Fruit fly (Drosophila melanogaster) whole organism, pupa: ENCODE results near the gene Uch-L5.

Experiments
- CG10348 ChIP-seq: fragments of 200-800 bp; sonication (Bioruptor generic); IDR thresholded peaks from 2 replicates; pipeline ENCODE4 v1.3.6; 2022; ENCODE audit warnings: missing biosample characterization, missing genetic modification characterization
- CG12605 ChIP-seq: fragments of 200-800 bp; sonication (Bioruptor generic); IDR thresholded peaks from 2 replicates; pipeline ENCODE4 v1.3.6; 2022; ENCODE audit warnings: missing biosample characterization, missing genetic modification characterization
- CG13204 ChIP-seq: fragments of 200-800 bp; sonication (Bioruptor generic); optimal IDR thresholded peaks from 2 replicates; lab custom pipeline; 2018; ENCODE audit warnings: missing biosample characterization, mild to moderate bottlenecking, missing genetic modification characterization, moderate library complexity
- CG14655 ChIP-seq: fragments of 200-800 bp; sonication (Bioruptor generic); optimal IDR thresholded peaks from 3 replicates; lab custom pipeline; 2017; ENCODE audit warnings: mild to moderate bottlenecking, missing biosample characterization, missing genetic modification reagents, missing genetic modification characterization
- CG15710 ChIP-seq: fragments of 200-800 bp; sonication (Bioruptor generic); optimal IDR thresholded peaks from 2 replicates; lab custom pipeline; 2018; ENCODE audit warnings: missing biosample characterization, mild to moderate bottlenecking, missing genetic modification characterization, moderate library complexity
- CG17806 ChIP-seq: fragments of 200-800 bp; sonication (Bioruptor generic); optimal IDR thresholded peaks from 2 replicates; lab custom pipeline; 2018; ENCODE audit warnings: missing biosample characterization, mild to moderate bottlenecking, missing genetic modification characterization, moderate library complexity
- CG32121 ChIP-seq: fragments of 200-800 bp; sonication (Bioruptor generic); IDR thresholded peaks from 2 replicates; pipeline ENCODE4 v1.3.6; 2022; ENCODE audit warnings: missing biosample characterization, missing genetic modification characterization
- CG34367 ChIP-seq: fragments of 200-800 bp; sonication (Bioruptor generic); optimal IDR thresholded peaks from 2 replicates; lab custom pipeline; 2018; ENCODE audit warnings: missing biosample characterization, mild to moderate bottlenecking, missing genetic modification characterization
- CG4496 ChIP-seq: fragments of 200-800 bp; sonication (Bioruptor generic); IDR thresholded peaks from 3 replicates; pipeline ENCODE4 v1.3.6; 2022; ENCODE audit warnings: missing biosample characterization, missing genetic modification characterization
- CG8159 ChIP-seq: fragments of 200-800 bp; sonication (Bioruptor generic); optimal IDR thresholded peaks from 3 replicates; lab custom pipeline; 2018; ENCODE audit warnings: missing biosample characterization, mild to moderate bottlenecking, missing genetic modification characterization, moderate library complexity
- CG8301 ChIP-seq: fragments of 200-800 bp; sonication (Bioruptor generic); optimal IDR thresholded peaks from 2 replicates; lab custom pipeline; 2018; ENCODE audit warnings: missing biosample characterization, mild to moderate bottlenecking, missing genetic modification characterization
- CG9948 ChIP-seq: fragments of 200-800 bp; sonication (Bioruptor generic); optimal IDR thresholded peaks from 2 replicates; lab custom pipeline; 2018; ENCODE audit warnings: missing biosample characterization, mild to moderate bottlenecking, missing genetic modification characterization, moderate library complexity
- D1 ChIP-seq: fragments of 200-800 bp; sonication (Bioruptor generic); optimal IDR thresholded peaks from 2 replicates; lab custom pipeline; 2018; ENCODE audit warnings: missing biosample characterization, mild to moderate bottlenecking, missing genetic modification characterization, moderate library complexity
- EcR ChIP-seq: fragments of 200-800 bp; sonication (Bioruptor generic); optimal IDR thresholded peaks from 3 replicates; lab custom pipeline; 2019; ENCODE audit warnings: missing biosample characterization, missing genetic modification characterization, mild to moderate bottlenecking, moderate library complexity, missing genetic modification reagents
- Ets98B ChIP-seq: fragments of 200-800 bp; sonication (Bioruptor generic); IDR thresholded peaks from 2 replicates; pipeline ENCODE4 v1.3.6; 2022; ENCODE audit warnings: missing biosample characterization, missing genetic modification characterization
- Pif1A ChIP-seq: fragments of 200-800 bp; sonication (Bioruptor generic); optimal IDR thresholded peaks from 3 replicates; lab custom pipeline; 2016; ENCODE audit warnings: missing biosample characterization, missing genetic modification characterization
- Pif1B ChIP-seq: fragments of 200-800 bp; sonication (Bioruptor generic); optimal IDR thresholded peaks from 3 replicates; lab custom pipeline; 2016; ENCODE audit warnings: missing biosample characterization, missing genetic modification characterization
- Snoo ChIP-seq: fragments of 200-800 bp; sonication (Bioruptor generic); optimal IDR thresholded peaks from 3 replicates; lab custom pipeline; 2017; ENCODE audit warnings: missing biosample characterization, mild to moderate bottlenecking, missing genetic modification characterization, inconsistent platforms
- fd96Ca ChIP-seq: fragments of 200-800 bp; sonication (Bioruptor generic); IDR thresholded peaks from 3 replicates; pipeline ENCODE4 v1.3.6; 2022; ENCODE audit warnings: missing biosample characterization, missing genetic modification characterization
- gl ChIP-seq: fragments of 200-800 bp; sonication (Bioruptor generic); optimal IDR thresholded peaks from 2 replicates; lab custom pipeline; 2018; ENCODE audit warnings: missing biosample characterization, mild to moderate bottlenecking, missing genetic modification characterization
- rn ChIP-seq: fragments of 200-800 bp; sonication (Bioruptor generic); IDR thresholded peaks from 2 replicates; pipeline ENCODE4 v1.3.6; 2022; ENCODE audit warnings: missing biosample characterization, missing genetic modification characterization

Gene Uch-L5

dm6 chr3L:9432810-9433587, 43.8 kb downstream of the Uch-L5 start:
- TF ChIP-seq EcR (GFP tag; lab: Kevin White, UChicago), result no peak
- 0 out of 2 replicates have a peak, but pooled peaks have one; percentile 37 for TF ChIP-seq CG32121 (GFP tag; lab: Robert Waterston, UW)
- no peak for TF ChIP-seq D1
- no peak for TF ChIP-seq CG14655
- no peak for TF ChIP-seq CG12605
- no peak for TF ChIP-seq rn (GFP tag; lab: Robert Waterston, UW)
- peak; percentile 11 for TF ChIP-seq CG13204 (GFP tag; lab: Kevin White, UChicago)
- no peak for TF ChIP-seq Ets98B
- no peak for TF ChIP-seq CG15710
- TF ChIP-seq Pif1A (GFP tag; lab: Kevin White, UChicago), result no peak
- no peak for TF ChIP-seq CG17806 (tag; lab: Kevin White, UChicago)

- no peak; the same call in 2 of the 3 replicates for TF ChIP-seq fd96Ca
- no peak for TF ChIP-seq EcR (GFP tag; lab: Kevin White, UChicago)
Measured at dm6 chr3L:9431848-9432623, 44.7 kb downstream of the Uch-L5 start.

- TF ChIP-seq gl (tag; lab: Kevin White, UChicago) (no peak), CG12605 (peak; percentile 42; the same call in 1 of the 2 replicates), CG14655 (no peak), CG32121 (GFP tag; lab: Robert Waterston, UW) (no peak)
Measured at dm6 chr3L:9430608-9430952, 46.2 kb downstream of the Uch-L5 start.

- peak; percentile 41 for TF ChIP-seq EcR (GFP tag; lab: Kevin White, UChicago)
- peak; percentile 0 for TF ChIP-seq CG8301 (tag; lab: Kevin White, UChicago)
- no peak for TF ChIP-seq CG14655
- TF ChIP-seq CG32121 (GFP tag; lab: Robert Waterston, UW), result no peak
- TF ChIP-seq CG15710, result no peak
- peak; percentile 58 for TF ChIP-seq Snoo (tag; lab: Kevin White, UChicago)
- no peak for TF ChIP-seq CG9948 (tag; lab: Kevin White, UChicago)
- peak; percentile 10 for TF ChIP-seq gl (tag; lab: Kevin White, UChicago)
- TF ChIP-seq CG8159 (tag; lab: Kevin White, UChicago), result no peak
- peak; percentile 6 for TF ChIP-seq CG13204 (GFP tag; lab: Kevin White, UChicago)
- peak; percentile 64 for TF ChIP-seq CG4496 (GFP tag; lab: Robert Waterston, UW)
- 0 out of 2 replicates have a peak, but pooled peaks have one; percentile 32 for TF ChIP-seq CG12605
- no peak for TF ChIP-seq Ets98B
- no peak for TF ChIP-seq D1
- TF ChIP-seq CG10348 (GFP tag; lab: Robert Waterston, UW), result no peak
- peak; percentile 24 for TF ChIP-seq Pif1A (GFP tag; lab: Kevin White, UChicago)
- peak; percentile 27 for TF ChIP-seq CG34367 (tag; lab: Kevin White, UChicago)
- no peak for TF ChIP-seq rn (GFP tag; lab: Robert Waterston, UW)
- TF ChIP-seq CG17806 (tag; lab: Kevin White, UChicago), result peak; percentile 9
- TF ChIP-seq fd96Ca, result no peak
- peak; percentile 26 for TF ChIP-seq Pif1B
Measured at dm6 chr3L:9429665-9430607, 46.8 kb downstream of the Uch-L5 start, which contains the start of the genes RpS17 and MTF-1. RpS17 (minus strand) TSS chr3L:9429821. MTF-1 (plus strand) TSS chr3L:9430312.

dm6 chr3L:9426656-9427294, 50.0 kb downstream of the Uch-L5 start, which contains the start of the genes Atat and Shc:
Atat (minus strand) TSS chr3L:9426758.
Shc (plus strand) TSS chr3L:9427010.
- TF ChIP-seq CG8159 (tag; lab: Kevin White, UChicago), result peak; percentile 98
- peak; percentile 98 for TF ChIP-seq CG14655
- TF ChIP-seq CG10348 (GFP tag; lab: Robert Waterston, UW), result peak; percentile 99
- peak; percentile 99 for TF ChIP-seq CG15710
- TF ChIP-seq CG34367 (tag; lab: Kevin White, UChicago), result peak; percentile 98
- peak; percentile 99 for TF ChIP-seq CG4496 (GFP tag; lab: Robert Waterston, UW)
- TF ChIP-seq Ets98B, result peak; percentile 99
- peak; percentile 99 for TF ChIP-seq CG32121 (GFP tag; lab: Robert Waterston, UW)
- peak; percentile 78 for TF ChIP-seq CG13204 (GFP tag; lab: Kevin White, UChicago)
- peak; percentile 99 for TF ChIP-seq rn (GFP tag; lab: Robert Waterston, UW)
- TF ChIP-seq CG9948 (tag; lab: Kevin White, UChicago), result peak; percentile 98
- peak; percentile 96 for TF ChIP-seq CG8301 (tag; lab: Kevin White, UChicago)
- TF ChIP-seq CG12605, result peak; percentile 95
- peak; percentile 98 for TF ChIP-seq CG17806 (tag; lab: Kevin White, UChicago)
- peak; percentile 54 for TF ChIP-seq D1
- peak; percentile 97 for TF ChIP-seq Pif1A (GFP tag; lab: Kevin White, UChicago)
- peak; percentile 99 for TF ChIP-seq Snoo (tag; lab: Kevin White, UChicago)
- peak; percentile 11 for TF ChIP-seq EcR (GFP tag; lab: Kevin White, UChicago)
- peak; percentile 90 for TF ChIP-seq gl (tag; lab: Kevin White, UChicago)
- peak; percentile 99 for TF ChIP-seq fd96Ca
- TF ChIP-seq Pif1B, result peak; percentile 94
